Fruit fly (Drosophila melanogaster): ENCODE results near the gene CG7430.

Gene CG7430

DNA sequence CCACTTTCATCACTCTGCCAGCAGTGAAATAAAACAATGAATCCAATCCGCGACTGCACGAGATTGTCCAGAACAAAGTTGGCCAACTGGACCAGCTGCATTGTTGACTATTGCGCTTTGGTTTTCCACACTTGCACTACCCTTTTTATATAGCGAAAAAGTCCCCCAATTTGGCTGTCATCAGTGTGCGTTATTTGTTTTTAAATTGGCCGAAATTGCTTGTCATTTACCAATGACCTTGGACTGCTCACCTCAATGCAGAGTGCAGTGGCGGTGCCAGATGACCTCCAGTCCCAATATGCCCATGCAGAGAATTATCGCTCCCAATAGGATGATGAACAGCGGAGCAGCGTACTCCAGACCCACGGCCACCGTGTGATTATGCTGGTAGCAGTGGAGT lies 28.9 kb upstream of the CG7430 start, which contains the start of gene Ir75a:
Ir75a (minus strand) TSS at position 101 of the 400 bp plus-strand sequence.
- TF ChIP-seq CG17806 (tag; optimal IDR thresholded peaks at IDR 0.05) = no peak
- no peak for TF ChIP-seq CG12605 (GFP tag; IDR thresholded peaks at IDR 0.05)
- no peak for TF ChIP-seq CG9948 (tag; optimal IDR thresholded peaks at IDR 0.05)
- no peak for TF ChIP-seq gl (tag; optimal IDR thresholded peaks at IDR 0.05)
- no peak for TF ChIP-seq fd96Ca (GFP tag; IDR thresholded peaks at IDR 0.05)
- no peak for TF ChIP-seq D1 (tag; optimal IDR thresholded peaks at IDR 0.05)
- no peak for TF ChIP-seq CG34367 (tag; optimal IDR thresholded peaks at IDR 0.05)
- TF ChIP-seq CG8159 (tag; optimal IDR thresholded peaks at IDR 0.05) = no peak
- TF ChIP-seq CG14655 (GFP tag; optimal IDR thresholded peaks at IDR 0.05) = no peak
- TF ChIP-seq CG4496 (GFP tag; IDR thresholded peaks at IDR 0.05) = no peak

- TF ChIP-seq rn (GFP tag; IDR thresholded peaks at IDR 0.05) = no peak
- TF ChIP-seq CG8301 (tag; optimal IDR thresholded peaks at IDR 0.05) = no peak
- no peak for TF ChIP-seq CG4496 (GFP tag; IDR thresholded peaks at IDR 0.05)
Observed at dm6 chr3L:17820093-17820492, 26.6 kb upstream of the CG7430 start, which contains the start of gene Ir75b. Ir75b (minus strand) TSS chr3L:17820193.

- TF ChIP-seq CG12605 (GFP tag; IDR thresholded peaks at IDR 0.05) (peak; percentile 71; the same call in 1 of the 2 replicates), CG17806 (tag; optimal IDR thresholded peaks at IDR 0.05) (no peak)
Observed at dm6 chr3L:17822784-17823383, 23.8 kb upstream of the CG7430 start, which contains the start of the genes Ir75c and Grd. Ir75c (minus strand) TSS chr3L:17822834. Grd (plus strand) TSS chr3L:17823333.

DNA sequence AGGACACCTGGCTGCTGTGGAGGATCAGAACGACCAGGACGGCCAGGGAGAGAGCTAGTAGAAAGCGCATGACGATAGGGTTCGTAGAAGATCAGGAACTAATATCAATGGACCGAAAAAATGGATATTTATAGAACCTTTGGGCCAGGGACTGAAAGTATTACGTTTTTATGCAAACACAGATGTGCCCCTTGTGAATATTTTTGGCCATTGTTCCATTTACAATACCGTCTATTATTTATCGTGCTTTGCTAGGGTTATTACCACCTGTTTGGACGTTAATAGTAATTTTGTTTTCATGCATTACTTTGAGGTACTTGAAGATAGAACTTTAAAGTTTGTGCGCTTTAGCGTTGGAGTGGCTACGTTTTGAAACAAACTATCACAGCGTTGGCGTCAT lies 13.2 kb upstream of the CG7430 start, which contains the start of gene CG32188:
CG32188 (minus strand) TSS at position 101 of the 400 bp plus-strand sequence.
- TF ChIP-seq Pif1A (GFP tag; optimal IDR thresholded peaks at IDR 0.05) (no peak), CG12605 (GFP tag; IDR thresholded peaks at IDR 0.05) (no peak), CG9948 (tag; optimal IDR thresholded peaks at IDR 0.05) (no peak), CG17806 (tag; optimal IDR thresholded peaks at IDR 0.05) (no peak), Pif1B (GFP tag; optimal IDR thresholded peaks at IDR 0.05) (no peak), CG13204 (GFP tag; optimal IDR thresholded peaks at IDR 0.05) (no peak), CG10348 (GFP tag; IDR thresholded peaks at IDR 0.05) (no peak), fd96Ca (GFP tag; IDR thresholded peaks at IDR 0.05) (no peak)

dm6 chr3L:17835074-17835473 lies 11.6 kb upstream of the CG7430 start, which contains the start of gene CG32189:
CG32189 (minus strand) TSS chr3L:17835174.
- TF ChIP-seq rn (GFP tag; IDR thresholded peaks at IDR 0.05) (no peak), CG10348 (GFP tag; IDR thresholded peaks at IDR 0.05) (no peak), fd96Ca (GFP tag; IDR thresholded peaks at IDR 0.05) (no peak)

dm6 chr3L:17841085-17841606 lies 5.6 kb upstream of the CG7430 start, which contains the start of gene CG5577:
CG5577 (minus strand) TSS chr3L:17841427.
- TF ChIP-seq rn (GFP tag; IDR thresholded peaks at IDR 0.05) (no peak), CG13204 (GFP tag; optimal IDR thresholded peaks at IDR 0.05) (no peak), D1 (tag; optimal IDR thresholded peaks at IDR 0.05) (no peak), CG34367 (tag; optimal IDR thresholded peaks at IDR 0.05) (no peak), Pif1A (GFP tag; optimal IDR thresholded peaks at IDR 0.05) (no peak), EcR (GFP tag; optimal IDR thresholded peaks at IDR 0.05) (peak; percentile 89), CG4496 (GFP tag; IDR thresholded peaks at IDR 0.05) (peak; percentile 87), CG32121 (GFP tag; IDR thresholded peaks at IDR 0.05) (0 out of 2 replicates have a peak, but pooled peaks have one; percentile 25), gl (tag; optimal IDR thresholded peaks at IDR 0.05) (no peak), CG14655 (GFP tag; optimal IDR thresholded peaks at IDR 0.05) (no peak)

DNA sequence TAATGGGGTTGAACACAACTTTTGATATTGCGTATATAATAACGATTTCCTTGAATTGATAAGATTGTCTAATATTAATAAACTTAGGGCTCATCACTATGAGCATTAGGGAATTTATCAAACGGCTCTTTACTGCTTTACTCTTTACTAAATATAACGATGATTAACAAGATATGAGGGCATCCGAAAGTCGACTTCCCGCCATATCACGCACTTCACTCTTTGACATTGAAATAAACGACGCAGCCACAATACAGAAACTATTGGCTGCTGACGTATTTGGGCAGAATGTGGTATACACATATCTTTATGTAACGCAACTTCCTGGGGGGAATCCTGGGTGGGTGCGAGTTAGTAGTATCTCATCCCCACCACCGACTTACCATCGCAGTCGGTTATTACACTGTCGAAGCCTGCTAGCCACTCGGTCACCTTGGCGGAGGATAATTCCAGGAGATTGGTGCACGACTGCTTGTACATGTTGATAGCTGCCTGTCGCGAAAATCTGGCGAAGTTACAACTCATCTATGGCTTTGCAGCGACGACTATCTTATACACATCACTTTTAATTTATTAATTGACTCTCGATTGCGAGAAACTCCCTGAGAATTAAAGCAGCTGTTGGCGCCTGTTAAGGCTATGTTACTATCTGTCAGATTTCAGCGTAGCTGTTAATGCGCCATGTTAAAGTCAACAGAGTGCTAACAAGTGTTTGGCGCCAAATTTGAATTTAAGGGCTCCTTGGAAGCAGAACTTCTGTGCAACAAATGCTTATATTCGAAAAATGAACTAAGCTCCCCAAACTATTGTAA lies 3.6 kb upstream of the CG7430 start, which contains the start of gene CG5567:
CG5567 (minus strand) TSS at position 653 of the 812 bp plus-strand sequence.
- no peak for TF ChIP-seq CG8301 (tag; optimal IDR thresholded peaks at IDR 0.05)
- TF ChIP-seq Pif1A (GFP tag; optimal IDR thresholded peaks at IDR 0.05) = no peak
- TF ChIP-seq CG4496 (GFP tag; IDR thresholded peaks at IDR 0.05) = no peak; the same call in 2 of the 3 replicates
- TF ChIP-seq EcR (GFP tag; optimal IDR thresholded peaks at IDR 0.05) = peak; percentile 38
- TF ChIP-seq gl (tag; optimal IDR thresholded peaks at IDR 0.05) = no peak
- no peak for TF ChIP-seq CG9948 (tag; optimal IDR thresholded peaks at IDR 0.05)
- TF ChIP-seq CG10348 (GFP tag; IDR thresholded peaks at IDR 0.05) = no peak
- TF ChIP-seq CG34367 (tag; optimal IDR thresholded peaks at IDR 0.05) = no peak
- no peak for TF ChIP-seq CG13204 (GFP tag; optimal IDR thresholded peaks at IDR 0.05)
- 0 out of 3 replicates have a peak, but pooled peaks have one; percentile 17 for TF ChIP-seq fd96Ca (GFP tag; IDR thresholded peaks at IDR 0.05)
- TF ChIP-seq CG15710 (tag; optimal IDR thresholded peaks at IDR 0.05) = no peak
- TF ChIP-seq rn (GFP tag; IDR thresholded peaks at IDR 0.05) = no peak
- TF ChIP-seq CG14655 (GFP tag; optimal IDR thresholded peaks at IDR 0.05) = no peak
- peak; percentile 2 for TF ChIP-seq Snoo (tag; optimal IDR thresholded peaks at IDR 0.05)
- TF ChIP-seq CG32121 (GFP tag; IDR thresholded peaks at IDR 0.05) = 0 out of 2 replicates have a peak, but pooled peaks have one; percentile 33
- no peak for TF ChIP-seq CG8159 (tag; optimal IDR thresholded peaks at IDR 0.05)
- TF ChIP-seq CG12605 (GFP tag; IDR thresholded peaks at IDR 0.05) = 0 out of 2 replicates have a peak, but pooled peaks have one; percentile 19
- TF ChIP-seq Ets98B (GFP tag; IDR thresholded peaks at IDR 0.05) = no peak
- peak; percentile 10 for TF ChIP-seq CG17806 (tag; optimal IDR thresholded peaks at IDR 0.05)
- no peak for TF ChIP-seq Pif1B (GFP tag; optimal IDR thresholded peaks at IDR 0.05)
- no peak for TF ChIP-seq D1 (tag; optimal IDR thresholded peaks at IDR 0.05)

Data from whole organism, pupa.